Fruit fly (Drosophila melanogaster) whole organism, pupa: ENCODE measurements around the gene CG3558.

ENCODE experiments used
- Snoo ChIP-seq: fragments of 200-800 bp; sonication (Bioruptor generic); optimal IDR thresholded peaks from 3 replicates; lab custom pipeline; 2017; ENCODE audit warnings: missing biosample characterization, mild to moderate bottlenecking, missing genetic modification characterization, inconsistent platforms
- gl ChIP-seq: fragments of 200-800 bp; sonication (Bioruptor generic); optimal IDR thresholded peaks from 2 replicates; lab custom pipeline; 2018; ENCODE audit warnings: missing biosample characterization, mild to moderate bottlenecking, missing genetic modification characterization

DNA sequence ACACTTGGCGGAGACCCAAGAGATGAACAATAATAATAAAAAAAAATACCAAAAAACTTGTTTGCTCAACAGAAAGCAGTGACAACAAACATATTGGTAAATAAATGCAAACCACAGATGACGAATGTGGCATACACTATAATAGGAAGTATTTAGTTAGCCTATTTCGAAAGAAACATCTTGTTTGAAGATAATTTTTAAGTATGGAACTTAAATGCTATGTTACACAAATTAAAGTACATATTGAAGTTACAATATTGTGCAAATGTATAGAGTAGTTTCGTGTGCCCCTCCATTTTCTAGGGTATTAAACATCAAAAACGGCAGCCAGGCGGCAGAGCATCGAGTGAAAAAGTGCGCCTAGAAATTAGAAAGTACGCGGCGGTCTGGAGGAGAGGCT, 10.7 kb downstream of the CG3558 start:
- TF ChIP-seq gl (tag; lab: Kevin White, UChicago) (no peak), Snoo (no peak)
